Fruit fly (Drosophila melanogaster): ENCODE measurements around the gene Brd.

Brd gene

DNA sequence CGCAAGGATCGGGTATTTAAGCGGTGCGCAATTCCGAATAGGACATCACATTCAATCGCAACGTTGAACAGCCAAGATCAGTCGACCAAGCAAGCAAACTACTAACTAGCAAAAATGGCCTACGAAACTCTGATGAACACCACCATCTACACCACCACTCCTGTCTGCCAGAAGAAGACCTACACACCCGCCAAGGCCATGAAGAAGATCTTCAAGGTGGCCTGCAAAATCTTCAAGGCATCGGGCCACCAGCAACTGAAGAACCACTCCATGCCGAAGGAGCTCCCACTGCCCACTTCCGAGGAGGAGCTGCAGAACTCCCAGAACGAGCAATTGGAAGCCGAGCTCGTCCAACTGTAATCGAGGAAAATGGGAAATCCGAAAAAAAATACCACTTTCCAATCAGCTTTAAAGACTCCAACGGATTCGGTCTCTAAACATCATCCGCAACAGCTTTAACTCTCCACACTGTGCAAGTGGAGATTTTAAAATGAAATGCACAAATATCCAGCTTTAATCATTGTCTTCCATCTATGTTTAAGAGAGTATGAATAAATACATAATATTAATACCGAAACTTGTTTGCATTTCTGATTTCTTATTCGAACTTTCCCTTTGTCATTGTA lies at the start of gene Brd:
Gene Brd, plus strand, starts transcription at position 43 of the 626 bp plus-strand sequence.
- TF ChIP-seq cic (GFP tag; optimal IDR thresholded peaks at IDR 0.05) (no peak), bab1 (GFP tag; optimal IDR thresholded peaks at IDR 0.05) (no peak), Hr96 (GFP tag; optimal IDR thresholded peaks at IDR 0.05) (no peak), cnc (optimal IDR thresholded peaks at IDR 0.05) (no peak), CG11617 (GFP tag; optimal IDR thresholded peaks at IDR 0.05) (no peak), CG1620 (GFP tag; optimal IDR thresholded peaks at IDR 0.05) (no peak), CG14711 (tag; optimal IDR thresholded peaks at IDR 0.05) (no peak), Clk (GFP tag; optimal IDR thresholded peaks at IDR 0.05) (no peak)

- TF ChIP-seq cnc (optimal IDR thresholded peaks at IDR 0.05) (no peak), CG11617 (GFP tag; optimal IDR thresholded peaks at IDR 0.05) (no peak), pad (GFP tag; optimal IDR thresholded peaks at IDR 0.05) (no peak), CG33017 (tag; optimal IDR thresholded peaks at IDR 0.05) (no peak), Crg-1 (GFP tag; optimal IDR thresholded peaks at IDR 0.05) (no peak)
Measured at dm6 chr3L:14925602-14926001, 46.9 kb upstream of the Brd start.

- TF ChIP-seq CG5204 (GFP tag; optimal IDR thresholded peaks at IDR 0.05) = no peak
- no peak for TF ChIP-seq cic (GFP tag; optimal IDR thresholded peaks at IDR 0.05)
- TF ChIP-seq toe (GFP tag; optimal IDR thresholded peaks at IDR 0.05) = no peak
- no peak for TF ChIP-seq Clk (GFP tag; optimal IDR thresholded peaks at IDR 0.05)
- no peak for TF ChIP-seq kay (GFP tag; ENCODE audit: borderline replicate concordance)
- no peak for TF ChIP-seq CG1620 (GFP tag; optimal IDR thresholded peaks at IDR 0.05)
- no peak for TF ChIP-seq bab1 (GFP tag; optimal IDR thresholded peaks at IDR 0.05)
- TF ChIP-seq CG12768 (GFP tag; optimal IDR thresholded peaks at IDR 0.05) = no peak
- no peak for TF ChIP-seq pad (GFP tag; optimal IDR thresholded peaks at IDR 0.05)
Measured at dm6 chr3L:14942769-14943168, 29.7 kb upstream of the Brd start.

DNA sequence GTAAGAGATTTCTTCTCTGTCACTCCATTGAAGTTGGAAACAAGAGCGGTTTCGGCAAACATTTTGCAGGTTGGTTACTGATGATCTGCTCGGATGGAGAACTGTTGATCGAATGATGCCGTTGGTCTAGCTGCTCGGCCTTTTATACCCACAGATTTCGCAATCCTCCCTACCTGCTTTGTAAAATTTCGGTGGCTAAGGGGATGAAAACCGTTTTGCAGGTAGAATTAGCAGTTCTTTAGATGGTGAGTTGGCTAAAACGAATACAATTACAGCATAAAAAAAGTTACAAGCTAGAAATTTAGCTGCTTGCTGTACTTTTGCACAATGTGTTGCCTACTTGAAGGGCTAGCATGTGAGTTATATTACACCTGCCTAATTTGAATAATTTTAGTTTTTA lies 28.2 kb upstream of the Brd start, which contains the start of gene CG13465:
Gene CG13465, minus strand, starts transcription at position 101 of the 400 bp plus-strand sequence.
- TF ChIP-seq bab1 (GFP tag; optimal IDR thresholded peaks at IDR 0.05) = no peak
- TF ChIP-seq CG33017 (tag; optimal IDR thresholded peaks at IDR 0.05) = no peak
- no peak for TF ChIP-seq Crg-1 (GFP tag; optimal IDR thresholded peaks at IDR 0.05)
- TF ChIP-seq cnc (optimal IDR thresholded peaks at IDR 0.05) = no peak
- no peak for TF ChIP-seq ovo (GFP tag; optimal IDR thresholded peaks at IDR 0.05)
- no peak for TF ChIP-seq cic (GFP tag; optimal IDR thresholded peaks at IDR 0.05)
- no peak for TF ChIP-seq Mnt (GFP tag; optimal IDR thresholded peaks at IDR 0.05)
- TF ChIP-seq CG5204 (GFP tag; optimal IDR thresholded peaks at IDR 0.05) = no peak
- TF ChIP-seq Clk (GFP tag; optimal IDR thresholded peaks at IDR 0.05) = no peak
- TF ChIP-seq tj (GFP tag; optimal IDR thresholded peaks at IDR 0.05) = no peak
- TF ChIP-seq CG14711 (tag; optimal IDR thresholded peaks at IDR 0.05) = no peak
- TF ChIP-seq CG7101 (tag; optimal IDR thresholded peaks at IDR 0.05) = no peak
- TF ChIP-seq toe (GFP tag; optimal IDR thresholded peaks at IDR 0.05) = no peak
- no peak for TF ChIP-seq CG11617 (GFP tag; optimal IDR thresholded peaks at IDR 0.05)

DNA sequence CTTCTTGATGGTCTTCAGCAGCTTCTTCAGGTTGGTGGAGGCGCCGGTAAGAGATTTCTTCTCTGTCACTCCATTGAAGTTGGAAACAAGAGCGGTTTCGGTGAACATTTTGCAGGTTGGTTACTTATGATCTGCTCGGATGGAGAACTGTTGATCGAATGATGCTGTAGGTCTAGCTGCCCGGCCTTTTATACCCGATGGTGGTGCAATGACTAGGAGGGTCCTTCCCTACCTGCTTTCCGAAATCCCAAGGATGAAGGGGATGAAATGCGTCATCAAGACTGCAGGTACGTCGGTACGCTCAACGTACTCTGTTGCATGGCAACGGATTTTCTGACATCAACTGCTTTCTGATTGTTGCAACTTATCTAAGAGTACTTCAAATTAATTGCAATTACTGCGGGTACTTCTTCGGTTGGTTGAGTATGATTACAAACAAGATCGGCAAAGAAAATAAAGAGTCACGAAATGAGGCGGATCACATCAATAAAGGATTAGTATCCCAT lies 26.5 kb upstream of the Brd start, which contains the start of gene BobA:
Gene BobA, minus strand, starts transcription at position 165 of the 506 bp plus-strand sequence.
- TF ChIP-seq toe (GFP tag; optimal IDR thresholded peaks at IDR 0.05) (no peak), Clk (GFP tag; optimal IDR thresholded peaks at IDR 0.05) (no peak), Mnt (GFP tag; optimal IDR thresholded peaks at IDR 0.05) (no peak), tj (GFP tag; optimal IDR thresholded peaks at IDR 0.05) (no peak), CG12768 (GFP tag; optimal IDR thresholded peaks at IDR 0.05) (no peak), Hr96 (GFP tag; optimal IDR thresholded peaks at IDR 0.05) (no peak), CG5204 (GFP tag; optimal IDR thresholded peaks at IDR 0.05) (no peak), CG1620 (GFP tag; optimal IDR thresholded peaks at IDR 0.05) (no peak), CG33017 (tag; optimal IDR thresholded peaks at IDR 0.05) (no peak), kay (GFP tag; ENCODE audit: borderline replicate concordance) (no peak), cnc (optimal IDR thresholded peaks at IDR 0.05) (no peak), ovo (GFP tag; optimal IDR thresholded peaks at IDR 0.05) (no peak), bab1 (GFP tag; optimal IDR thresholded peaks at IDR 0.05) (no peak), pad (GFP tag; optimal IDR thresholded peaks at IDR 0.05) (no peak), CG11617 (GFP tag; optimal IDR thresholded peaks at IDR 0.05) (no peak), CG7045 (GFP tag; optimal IDR thresholded peaks at IDR 0.05) (no peak), Crg-1 (GFP tag; optimal IDR thresholded peaks at IDR 0.05) (no peak), CG7101 (tag; optimal IDR thresholded peaks at IDR 0.05) (no peak)

DNA sequence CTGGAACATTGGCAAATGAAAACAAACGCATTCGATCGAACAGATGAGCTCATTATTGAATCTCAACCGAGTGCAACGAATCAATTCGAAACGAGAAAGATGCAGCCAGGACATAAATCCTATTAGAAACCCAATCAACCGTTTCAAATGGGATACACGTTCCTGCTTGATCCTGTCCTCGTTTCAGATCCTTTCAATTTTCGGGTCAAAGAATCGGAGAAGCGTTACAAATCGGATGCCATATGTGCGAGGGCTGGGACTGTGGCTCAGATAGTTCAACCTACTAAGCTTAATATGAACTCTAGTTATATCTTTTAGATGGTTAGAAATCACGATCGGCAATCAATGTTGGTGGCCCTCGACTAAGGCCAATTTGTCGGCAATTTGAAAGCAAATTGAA lies 22.5 kb upstream of the Brd start:
- TF ChIP-seq ovo (GFP tag; optimal IDR thresholded peaks at IDR 0.05) (no peak), CG1620 (GFP tag; optimal IDR thresholded peaks at IDR 0.05) (no peak), pad (GFP tag; optimal IDR thresholded peaks at IDR 0.05) (no peak), CG7045 (GFP tag; optimal IDR thresholded peaks at IDR 0.05) (no peak), CG5204 (GFP tag; optimal IDR thresholded peaks at IDR 0.05) (no peak), cnc (optimal IDR thresholded peaks at IDR 0.05) (no peak), tj (GFP tag; optimal IDR thresholded peaks at IDR 0.05) (no peak), bab1 (GFP tag; optimal IDR thresholded peaks at IDR 0.05) (no peak), kay (GFP tag; ENCODE audit: borderline replicate concordance) (no peak), Hr96 (GFP tag; optimal IDR thresholded peaks at IDR 0.05) (no peak), Mnt (GFP tag; optimal IDR thresholded peaks at IDR 0.05) (no peak), CG33017 (tag; optimal IDR thresholded peaks at IDR 0.05) (no peak), cic (GFP tag; optimal IDR thresholded peaks at IDR 0.05) (no peak), Clk (GFP tag; optimal IDR thresholded peaks at IDR 0.05) (no peak), toe (GFP tag; optimal IDR thresholded peaks at IDR 0.05) (no peak), CG14711 (tag; optimal IDR thresholded peaks at IDR 0.05) (no peak), Crg-1 (GFP tag; optimal IDR thresholded peaks at IDR 0.05) (no peak), CG11617 (GFP tag; optimal IDR thresholded peaks at IDR 0.05) (no peak), CG12768 (GFP tag; optimal IDR thresholded peaks at IDR 0.05) (no peak), CG7101 (tag; optimal IDR thresholded peaks at IDR 0.05) (no peak)
